Fruit fly (Drosophila melanogaster) Kc167 (cell line): ENCODE results near the gene CG14915.

Source experiments
- Myc ChIP-seq: fragments of >200 bp; optimal IDR thresholded peaks from 2 replicates; lab custom pipeline; 2017; ENCODE audit warnings: missing external identifiers
- Sin3A ChIP-seq: fragments of >200 bp; optimal IDR thresholded peaks from 2 replicates; lab custom pipeline; 2018; ENCODE audit warnings: missing external identifiers
- h ChIP-seq: fragments of >200 bp; optimal IDR thresholded peaks from 3 replicates; lab custom pipeline; 2018; ENCODE audit warnings: missing external identifiers
- insv ChIP-seq: fragments of >200 bp; optimal IDR thresholded peaks from 3 replicates; lab custom pipeline; 2018; ENCODE audit warnings: missing external identifiers
- psq ChIP-seq: fragments of >200 bp; optimal IDR thresholded peaks from 2 replicates; lab custom pipeline; 2017; ENCODE audit warnings: missing external identifiers
- ttk ChIP-seq: sonication (Bioruptor generic); optimal IDR thresholded peaks from 2 replicates; lab custom pipeline; 2017; ENCODE audit warnings: missing external identifiers

CG14915 gene

DNA sequence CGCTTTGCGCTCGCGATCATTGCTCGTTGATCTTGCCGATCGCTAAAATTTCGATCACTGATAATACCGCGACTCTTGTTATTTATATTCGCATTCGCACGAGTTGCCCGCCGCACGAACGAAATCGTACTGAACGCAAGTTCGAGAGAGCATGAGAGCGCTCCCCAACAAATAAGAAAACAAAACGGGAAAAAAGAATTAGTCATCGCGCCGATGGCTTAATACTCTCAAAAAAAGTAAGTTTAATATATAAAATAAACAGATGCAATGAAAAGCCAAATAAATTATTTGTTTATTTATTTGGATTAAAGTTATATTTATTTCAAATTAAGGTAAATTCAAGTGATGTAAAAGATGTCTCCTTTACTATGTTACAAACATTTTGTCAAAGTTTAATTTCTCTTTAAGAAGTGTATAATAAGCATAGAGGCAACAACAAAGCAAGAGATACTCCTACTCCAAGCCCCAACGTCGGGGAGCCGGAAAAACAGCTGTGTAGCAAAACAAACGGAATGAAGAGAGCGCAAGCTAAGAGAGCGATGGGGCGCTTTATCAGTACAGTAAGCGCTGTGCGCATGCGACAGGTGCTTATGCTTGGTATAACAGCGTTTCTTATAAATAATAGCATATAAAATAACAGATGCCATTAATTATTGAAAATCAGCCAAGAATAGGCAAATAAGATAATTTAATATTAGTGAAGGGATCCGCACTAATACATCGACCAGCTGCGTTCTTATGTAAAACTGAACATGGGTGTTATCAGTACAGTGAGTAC, 13.3 kb upstream of the CG14915 start:
- TF ChIP-seq psq (lab: Kevin White, UChicago): no peak
- no peak for TF ChIP-seq Sin3A
- no peak for TF ChIP-seq h (lab: Kevin White, UChicago)
- TF ChIP-seq Myc (lab: Kevin White, UChicago): no peak
- no peak for TF ChIP-seq ttk
- TF ChIP-seq insv (lab: Kevin White, UChicago): no peak

DNA sequence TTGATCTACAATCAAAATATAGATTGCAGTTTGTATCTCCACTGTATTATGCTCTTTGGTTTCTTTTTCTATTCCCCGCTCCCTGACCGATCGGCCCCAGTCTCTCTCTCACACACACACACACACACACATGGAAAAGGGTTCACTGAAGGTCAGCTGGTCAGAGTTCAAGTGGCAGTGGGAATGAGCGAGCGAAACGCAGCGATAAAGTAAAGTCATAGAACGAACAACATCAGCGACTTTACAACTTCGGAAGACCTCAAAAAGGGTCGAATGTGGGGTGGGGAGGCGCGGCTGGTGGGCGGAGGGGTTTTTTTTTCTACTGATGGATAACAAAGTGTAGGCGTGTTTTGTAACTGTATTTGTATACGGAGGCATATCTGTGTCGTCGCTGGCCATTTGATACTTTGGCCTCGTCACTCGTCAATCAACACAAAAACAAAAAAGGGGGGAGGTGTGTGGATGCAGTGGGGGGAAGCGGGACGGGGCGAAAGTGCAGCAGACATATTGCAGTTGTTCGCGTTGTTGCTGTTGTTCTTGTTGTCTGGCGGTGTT, 12.6 kb upstream of the CG14915 start:
- no peak for TF ChIP-seq insv (lab: Kevin White, UChicago)
- TF ChIP-seq psq (lab: Kevin White, UChicago): no peak
- TF ChIP-seq Myc (lab: Kevin White, UChicago): no peak
- TF ChIP-seq Sin3A: no peak
- TF ChIP-seq ttk: no peak
- TF ChIP-seq h (lab: Kevin White, UChicago): no peak

DNA sequence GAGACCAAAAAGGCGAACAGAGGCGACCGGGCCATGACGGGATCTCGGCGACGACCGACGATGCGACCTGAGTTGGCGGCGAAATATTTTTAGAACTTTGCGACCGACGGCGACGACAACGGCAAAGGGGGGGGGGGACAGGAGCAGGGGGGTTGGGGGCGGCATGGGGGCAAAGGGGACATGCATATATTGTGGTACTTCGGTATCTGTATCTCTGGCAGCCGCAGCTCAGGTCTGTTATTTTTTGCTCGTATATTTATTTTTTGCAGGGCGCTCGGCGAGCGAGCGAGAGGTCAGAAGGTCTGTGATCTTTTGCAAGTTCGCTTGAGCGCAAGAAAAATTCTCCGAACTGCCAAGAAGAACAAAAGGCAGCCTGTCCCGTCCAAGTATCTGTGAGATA, 11.6 kb upstream of the CG14915 start:
- no peak for TF ChIP-seq Myc (lab: Kevin White, UChicago)
- no peak for TF ChIP-seq h (lab: Kevin White, UChicago)
- no peak for TF ChIP-seq Sin3A
- no peak for TF ChIP-seq insv (lab: Kevin White, UChicago)
- no peak for TF ChIP-seq psq (lab: Kevin White, UChicago)
- no peak for TF ChIP-seq ttk

DNA sequence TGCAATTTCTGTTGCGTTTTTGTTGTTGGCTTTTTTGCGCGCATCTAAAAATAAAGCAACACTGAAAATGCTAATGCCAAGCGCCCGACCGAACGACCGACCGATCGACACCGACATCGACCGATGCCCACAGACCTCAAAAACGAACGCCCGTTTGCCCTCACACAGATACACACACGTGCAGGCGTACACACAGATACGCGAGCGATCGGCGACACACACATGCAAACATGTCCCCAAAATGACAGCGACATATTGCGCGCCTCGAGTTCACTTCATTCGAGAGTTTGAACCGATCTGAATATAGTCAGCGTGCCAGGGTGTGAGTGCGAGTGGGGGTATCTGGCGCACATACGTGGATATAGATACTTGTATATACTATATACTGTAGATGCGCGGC, 9.7 kb upstream of the CG14915 start:
- TF ChIP-seq h (lab: Kevin White, UChicago) (no peak), insv (lab: Kevin White, UChicago) (no peak), Myc (lab: Kevin White, UChicago) (no peak), psq (lab: Kevin White, UChicago) (no peak), Sin3A (no peak), ttk (no peak)

DNA sequence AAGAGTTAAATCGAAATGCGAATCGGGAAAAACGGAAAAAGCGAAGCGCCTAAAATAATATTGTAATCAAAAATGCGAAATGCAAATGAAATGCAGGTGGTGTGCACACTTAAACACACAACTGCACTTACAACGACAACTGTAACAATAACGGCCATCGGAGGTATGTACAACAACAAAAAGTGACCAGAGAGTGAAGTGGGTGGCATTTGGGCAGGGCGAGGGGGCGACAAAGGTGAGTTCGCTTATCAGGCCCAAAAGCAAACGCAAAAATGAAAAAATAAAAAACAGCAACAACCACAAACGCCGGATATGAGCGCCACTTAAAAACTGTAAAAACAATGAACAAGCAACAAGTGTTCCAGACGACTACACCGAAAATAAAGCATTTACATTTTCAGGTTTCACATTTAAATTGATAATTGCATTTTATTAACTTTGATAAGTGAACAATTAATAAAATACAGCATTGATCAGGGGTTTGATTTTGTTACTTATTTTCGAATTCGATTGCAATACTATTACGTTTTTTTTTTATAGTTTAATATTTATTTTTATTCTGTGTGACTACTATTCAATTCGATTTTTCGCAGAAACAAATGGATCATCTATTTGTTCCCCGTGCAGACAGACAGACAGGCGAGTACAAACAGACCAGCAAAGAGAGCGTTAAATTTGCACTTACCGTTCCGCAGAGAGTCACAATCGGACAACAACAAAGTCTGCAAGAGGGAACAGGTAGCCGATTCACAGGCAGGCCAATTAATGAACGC, 5.5 kb upstream of the CG14915 start:
- TF ChIP-seq Sin3A (no peak), psq (lab: Kevin White, UChicago) (no peak), Myc (lab: Kevin White, UChicago) (no peak)

DNA sequence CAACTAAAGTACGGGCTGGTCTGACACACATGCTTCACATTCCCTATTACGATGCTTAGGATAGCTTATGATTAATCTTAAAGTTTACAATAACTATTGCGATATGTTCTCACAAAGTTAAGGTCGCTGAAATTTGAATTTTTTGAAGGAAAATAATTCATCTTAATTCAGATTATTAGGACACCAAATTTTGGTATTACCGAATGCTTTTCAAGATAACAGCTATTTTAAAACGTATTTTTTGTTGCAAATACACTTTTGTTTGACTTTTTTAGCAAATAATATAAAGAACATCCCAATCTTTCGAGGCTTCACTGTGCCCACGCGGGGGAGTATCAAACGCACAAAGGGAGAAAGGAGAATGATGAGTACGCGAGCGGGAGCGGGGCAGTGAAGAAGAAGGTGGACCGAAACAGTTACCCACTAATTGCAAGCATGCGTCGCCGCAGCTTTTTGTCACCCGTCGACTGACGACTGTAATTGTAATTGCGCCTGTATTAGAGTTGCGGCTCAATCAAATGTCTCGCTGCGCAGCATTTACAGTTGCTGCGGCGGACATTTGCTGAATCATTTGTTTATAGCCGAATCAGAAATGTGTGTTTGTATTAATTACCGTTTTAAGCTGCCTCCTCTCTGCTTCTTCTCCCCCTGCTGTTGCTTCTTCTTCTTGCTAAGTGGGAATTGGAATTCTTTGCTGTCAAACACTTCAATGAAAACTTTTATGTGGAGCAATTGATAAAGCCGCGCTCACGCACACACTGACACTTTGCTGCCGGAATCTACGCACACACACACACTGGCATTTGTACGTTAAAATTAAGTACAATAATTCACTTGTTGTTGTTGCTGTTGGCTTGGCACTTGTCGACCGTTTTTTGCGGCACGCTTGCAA, 4.6 kb upstream of the CG14915 start:
- no peak for TF ChIP-seq Myc (lab: Kevin White, UChicago)
- no peak for TF ChIP-seq h (lab: Kevin White, UChicago)
- no peak for TF ChIP-seq Sin3A
- TF ChIP-seq psq (lab: Kevin White, UChicago): no peak
- no peak for TF ChIP-seq insv (lab: Kevin White, UChicago)
- TF ChIP-seq ttk: no peak

DNA sequence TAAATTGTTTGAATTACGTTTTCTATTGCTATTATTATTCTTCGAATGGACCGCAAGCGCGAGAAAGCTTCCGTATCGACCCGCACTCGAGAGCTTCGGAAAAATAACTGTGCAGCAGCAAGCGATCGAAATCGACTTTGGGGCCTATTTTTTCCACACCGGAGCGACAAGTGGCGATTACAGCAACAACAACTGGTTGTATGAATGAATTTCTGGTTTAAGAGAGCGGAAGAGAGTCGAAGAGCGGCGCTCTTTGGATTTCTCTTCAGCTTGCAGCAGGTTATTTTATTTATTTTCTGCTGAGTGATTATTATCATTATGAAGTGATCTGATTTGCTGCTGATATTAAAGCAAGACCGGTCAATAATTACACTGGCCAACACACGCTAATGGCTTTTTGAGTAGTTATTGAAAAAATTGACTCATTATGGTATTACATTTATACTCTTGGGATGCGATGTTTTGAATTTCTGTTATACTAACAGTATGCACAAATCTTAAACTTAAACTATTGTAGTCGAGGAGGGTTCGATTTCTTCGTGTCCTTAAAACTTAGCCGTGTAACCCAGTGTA, 3.9 kb upstream of the CG14915 start, which contains the start of gene Samuel:
TSS of gene Samuel (minus strand) at position 112 of the 573 bp plus-strand sequence.
- TF ChIP-seq Myc (lab: Kevin White, UChicago): no peak
- TF ChIP-seq h (lab: Kevin White, UChicago): no peak
- no peak for TF ChIP-seq Sin3A
- no peak for TF ChIP-seq insv (lab: Kevin White, UChicago)
- TF ChIP-seq ttk: no peak
- TF ChIP-seq psq (lab: Kevin White, UChicago): no peak

DNA sequence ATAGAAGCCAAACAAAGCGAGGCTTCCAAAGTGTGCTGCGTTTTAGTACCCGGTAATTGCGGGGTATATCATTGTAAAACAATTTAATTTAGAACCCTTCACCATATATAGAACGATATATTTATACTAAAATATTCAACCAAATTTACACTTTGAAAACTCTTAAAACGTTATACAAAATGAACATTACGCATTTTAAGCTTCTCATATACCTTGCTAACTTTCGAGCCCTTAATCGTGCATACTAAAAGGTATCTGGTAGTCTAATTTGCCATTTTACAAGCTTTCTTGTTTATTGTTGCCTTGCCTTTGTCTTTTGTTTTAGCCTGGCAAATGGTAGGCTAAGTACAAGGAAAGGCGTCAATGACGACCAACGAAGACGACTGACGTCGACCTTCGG, 2.9 kb upstream of the CG14915 start:
- no peak for TF ChIP-seq ttk
- no peak for TF ChIP-seq psq (lab: Kevin White, UChicago)
- TF ChIP-seq insv (lab: Kevin White, UChicago): no peak

DNA sequence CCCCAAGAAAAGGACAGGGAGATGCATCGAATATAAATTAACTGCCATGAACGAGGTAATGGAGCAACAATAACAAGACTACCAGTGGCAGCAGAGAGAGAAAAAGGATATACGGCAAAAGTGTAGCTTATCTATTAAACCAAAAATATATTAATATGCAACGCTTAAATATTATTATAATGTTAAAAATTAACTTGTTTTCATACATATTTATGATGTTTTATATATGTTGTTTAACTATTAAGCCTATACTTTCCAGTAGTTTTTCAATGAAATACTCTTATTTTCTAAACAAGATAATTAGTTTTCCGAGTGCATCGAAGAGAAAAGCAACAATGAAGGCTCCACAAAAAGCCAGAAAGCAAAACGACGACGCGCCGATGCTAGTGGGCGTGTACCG, 2.4 kb upstream of the CG14915 start:
- no peak for TF ChIP-seq ttk
- TF ChIP-seq Myc (lab: Kevin White, UChicago): no peak
- TF ChIP-seq h (lab: Kevin White, UChicago): no peak
- no peak for TF ChIP-seq Sin3A
- TF ChIP-seq insv (lab: Kevin White, UChicago): no peak
- TF ChIP-seq psq (lab: Kevin White, UChicago): no peak

DNA sequence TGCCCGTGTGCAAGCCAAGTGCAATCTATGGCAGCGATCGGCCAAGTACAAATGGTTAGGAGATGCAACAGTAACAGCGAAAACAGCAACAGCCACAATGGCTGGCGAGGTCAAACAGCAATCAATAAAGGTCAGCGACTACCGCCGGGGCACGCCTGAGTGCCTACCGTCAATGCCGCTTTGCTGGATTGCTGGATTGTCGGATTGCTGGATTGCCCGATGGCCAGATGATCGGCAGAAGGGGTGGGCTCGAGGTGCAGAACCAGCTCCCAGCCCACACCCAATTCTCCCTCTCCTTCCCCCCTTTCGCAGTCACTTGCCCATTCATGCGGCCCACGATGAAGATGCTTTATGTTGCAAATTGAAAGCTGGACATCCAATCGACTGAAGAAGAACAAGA, 1.9 kb upstream of the CG14915 start:
- TF ChIP-seq ttk (no peak), psq (lab: Kevin White, UChicago) (no peak), Myc (lab: Kevin White, UChicago) (no peak), Sin3A (no peak)

DNA sequence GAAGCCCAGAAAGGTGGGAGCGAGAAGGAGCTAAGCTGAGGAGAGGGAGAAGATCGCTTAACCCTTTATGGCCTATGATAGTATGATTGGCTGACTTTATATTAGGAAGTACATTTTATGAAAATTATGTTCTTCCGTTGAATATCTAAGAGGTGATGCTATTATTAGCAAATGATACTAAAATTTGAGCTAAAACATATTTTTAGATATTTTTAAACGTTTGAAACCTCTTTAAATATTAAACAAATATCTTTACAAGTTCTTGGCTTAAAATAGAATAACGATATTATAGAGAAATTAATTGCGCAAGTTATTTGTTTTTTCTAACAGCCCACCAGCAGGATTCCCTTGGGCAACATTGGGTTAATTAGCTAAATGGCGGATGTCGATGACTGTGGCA, 1.4 kb upstream of the CG14915 start:
- TF ChIP-seq ttk: no peak
